Worm (Caenorhabditis elegans) whole organism, L4 larva: ENCODE measurements around the gene C52E2.4.

Experiments used
- F37D6.2 ChIP-seq: sonication (generic microtip); optimal IDR thresholded peaks from 2 replicates; lab custom pipeline; 2016; ENCODE audit warnings: mild to moderate bottlenecking, missing genetic modification characterization, missing compliant biosample characterization
- F44E2.7 ChIP-seq: fragments of 200-800 bp; sonication (Bioruptor generic); IDR thresholded peaks from 2 replicates; pipeline ENCODE4 v2.1.2; 2022; ENCODE audit warnings: missing genetic modification characterization, missing compliant biosample characterization
- R02D3.7 ChIP-seq: fragments of 150-350 bp; sonication (generic microtip); optimal IDR thresholded peaks from 3 replicates; lab custom pipeline; 2014; ENCODE audit warnings: missing biosample characterization, missing genetic modification characterization
- T26A8.4 ChIP-seq: fragments of 200-800 bp; sonication (Bioruptor generic); IDR thresholded peaks from 2 replicates; pipeline ENCODE4 v1.3.6; 2022; ENCODE audit warnings: missing genetic modification characterization, missing compliant biosample characterization
- Y48G9A.11 ChIP-seq: fragments of 200-800 bp; sonication (Bioruptor generic); IDR thresholded peaks from 2 replicates; pipeline ENCODE4 v1.3.6; 2022; ENCODE audit warnings: missing genetic modification reagents, missing genetic modification characterization, missing compliant biosample characterization
- Y5F2A.4 ChIP-seq: fragments of 200-800 bp; sonication (Bioruptor generic); optimal IDR thresholded peaks from 2 replicates; lab custom pipeline; 2018; ENCODE audit warnings: mild to moderate bottlenecking, missing genetic modification characterization, missing compliant biosample characterization
- Y75B8A.6 ChIP-seq: fragments of 200-800 bp; sonication (Bioruptor generic); IDR thresholded peaks from 2 replicates; pipeline ENCODE4 v1.3.6; 2022; ENCODE audit warnings: missing genetic modification reagents, missing genetic modification characterization, missing compliant biosample characterization
- ZK337.2 ChIP-seq: fragments of 200-800 bp; sonication (Bioruptor generic); IDR thresholded peaks from 2 replicates; pipeline ENCODE4 v1.3.6; 2022; ENCODE audit warnings: missing genetic modification reagents, missing genetic modification characterization, missing compliant biosample characterization
- aha-1 ChIP-seq: fragments of 150-350 bp; peaks from one replicate; lab custom pipeline; 2014; ENCODE audit warnings: missing biosample characterization, missing genetic modification characterization
- ceh-28 ChIP-seq: fragments of 150-350 bp; optimal IDR thresholded peaks from 2 replicates; lab custom pipeline; 2014; ENCODE audit warnings: missing biosample characterization, missing genetic modification reagents, missing genetic modification characterization
- ceh-44 ChIP-seq: fragments of 200-800 bp; sonication (Bioruptor generic); IDR thresholded peaks from 2 replicates; pipeline ENCODE4 v1.3.6; 2022; ENCODE audit warnings: missing genetic modification reagents, missing genetic modification characterization, missing compliant biosample characterization
- ceh-82 ChIP-seq: sonication (generic microtip); optimal IDR thresholded peaks from 2 replicates; lab custom pipeline; 2017; ENCODE audit warnings: missing biosample characterization, missing genetic modification characterization
- daf-16 ChIP-seq, 3 experiments: sonication (generic microtip); optimal IDR thresholded peaks; 2 replicates each; lab custom pipeline; 2016 to 2017; ENCODE audit warnings: missing genetic modification characterization in 3 of 3, missing genetic modification reagents in 3 of 3, mild to moderate bottlenecking in 2 of 3, missing compliant biosample characterization in 2 of 3, missing biosample characterization in 1 of 3, moderate library complexity in 1 of 3
- daf-19 ChIP-seq: fragments of 200-800 bp; sonication (Bioruptor generic); conservative IDR thresholded peaks from 2 replicates; pipeline ENCODE4 v1.3.6; 2022; ENCODE audit warnings: missing genetic modification characterization, missing compliant biosample characterization
- dmd-6 ChIP-seq: fragments of 200-800 bp; sonication (Bioruptor generic); IDR thresholded peaks from 2 replicates; pipeline ENCODE4 v1.3.6; 2022; ENCODE audit warnings: missing genetic modification reagents, missing genetic modification characterization, missing compliant biosample characterization
- dmd-8 ChIP-seq: fragments of 200-800 bp; sonication (Bioruptor generic); IDR thresholded peaks from 2 replicates; pipeline ENCODE4 v1.3.6; 2022; ENCODE audit warnings: missing genetic modification characterization, missing compliant biosample characterization
- dpl-1 ChIP-seq: fragments of 150-350 bp; optimal IDR thresholded peaks from 2 replicates; lab custom pipeline; 2014; ENCODE audit warnings: missing biosample characterization, missing genetic modification reagents, missing genetic modification characterization
- duxl-1 ChIP-seq: sonication (generic microtip); optimal IDR thresholded peaks from 2 replicates; lab custom pipeline; 2016; ENCODE audit warnings: mild to moderate bottlenecking, missing genetic modification characterization, moderate library complexity, missing compliant biosample characterization; ENCODE audit not compliant: poor library complexity
- egl-27 ChIP-seq: sonication (generic microtip); optimal IDR thresholded peaks from 3 replicates; lab custom pipeline; 2017; ENCODE audit warnings: missing biosample characterization, missing genetic modification reagents, missing genetic modification characterization
- hlh-11 ChIP-seq: fragments of 200-800 bp; sonication (Bioruptor generic); optimal IDR thresholded peaks from 2 replicates; lab custom pipeline; 2018; ENCODE audit warnings: mild to moderate bottlenecking, missing genetic modification characterization, missing compliant biosample characterization
- hlh-30 ChIP-seq: sonication (generic microtip); optimal IDR thresholded peaks from 2 replicates; lab custom pipeline; 2017; ENCODE audit warnings: antibody characterized with exemption, mild to moderate bottlenecking, missing genetic modification characterization, missing compliant biosample characterization; ENCODE audit not compliant: insufficient read depth
- hmg-1.1 ChIP-seq: fragments of 200-800 bp; sonication (Bioruptor generic); IDR thresholded peaks from 2 replicates; pipeline ENCODE4 v1.3.6; 2022; ENCODE audit warnings: missing genetic modification reagents, missing genetic modification characterization, missing compliant biosample characterization
- jun-1 ChIP-seq: fragments of 150-350 bp; optimal IDR thresholded peaks from 2 replicates; lab custom pipeline; 2014; ENCODE audit warnings: missing biosample characterization, missing genetic modification reagents, missing genetic modification characterization
- lin-1 ChIP-seq: fragments of 200-800 bp; sonication (Bioruptor generic); IDR thresholded peaks from 2 replicates; pipeline ENCODE4 v1.3.6; 2022; ENCODE audit warnings: missing genetic modification reagents, missing genetic modification characterization, missing compliant biosample characterization
- lin-13 ChIP-seq: fragments of 150-350 bp; optimal IDR thresholded peaks from 2 replicates; lab custom pipeline; 2014; ENCODE audit warnings: missing biosample characterization, missing genetic modification reagents, missing genetic modification characterization
- lin-38 ChIP-seq: fragments of 200-800 bp; sonication (Bioruptor generic); IDR thresholded peaks from 2 replicates; pipeline ENCODE4 v1.3.6; 2022; ENCODE audit warnings: missing genetic modification reagents, missing genetic modification characterization, missing compliant biosample characterization
- madf-5 ChIP-seq, 2 experiments: fragments of 200-800 bp; sonication (Bioruptor generic); IDR thresholded peaks; 2 replicates each; pipeline ENCODE4 v1.3.6; 2022; ENCODE audit warnings: missing compliant biosample characterization in 2 of 2, missing genetic modification characterization in 2 of 2
- mdl-1 ChIP-seq, 2 experiments: fragments of 150-350 bp in 1 of 2; sonication (generic microtip) in 1 of 2; optimal IDR thresholded peaks; 2 replicates each; lab custom pipeline; 2014 to 2017; ENCODE audit warnings: missing biosample characterization in 2 of 2, missing genetic modification characterization in 2 of 2
- mdt-29 ChIP-seq: fragments of 200-800 bp; sonication (Bioruptor generic); IDR thresholded peaks from 2 replicates; pipeline ENCODE4 v1.3.6; 2022; ENCODE audit warnings: missing genetic modification reagents, missing genetic modification characterization, missing compliant biosample characterization
- mep-1 ChIP-seq: fragments of 150-350 bp; sonication (generic microtip); optimal IDR thresholded peaks from 3 replicates; lab custom pipeline; 2014; ENCODE audit warnings: missing biosample characterization, missing genetic modification characterization
- mxl-3 ChIP-seq: fragments of 200-800 bp; sonication (Bioruptor generic); optimal IDR thresholded peaks from 2 replicates; lab custom pipeline; 2018; ENCODE audit warnings: mild to moderate bottlenecking, missing genetic modification characterization, missing compliant biosample characterization
- nhr-102 ChIP-seq: sonication (generic microtip); optimal IDR thresholded peaks from 2 replicates; lab custom pipeline; 2016; ENCODE audit warnings: mild to moderate bottlenecking, missing genetic modification characterization, moderate library complexity, missing compliant biosample characterization
- nhr-28 ChIP-seq: fragments of 150-350 bp; optimal IDR thresholded peaks from 2 replicates; lab custom pipeline; 2014; ENCODE audit warnings: missing biosample characterization, missing genetic modification characterization
- nhr-42 ChIP-seq: fragments of 200-800 bp; sonication (Bioruptor generic); IDR thresholded peaks from 2 replicates; pipeline ENCODE4 v1.3.6; 2022; ENCODE audit warnings: missing genetic modification characterization, missing compliant biosample characterization
- nhr-6 ChIP-seq: fragments of 150-350 bp; optimal IDR thresholded peaks from 2 replicates; lab custom pipeline; 2014; ENCODE audit warnings: missing biosample characterization, missing genetic modification characterization
- nhr-77 ChIP-seq: fragments of 150-350 bp; optimal IDR thresholded peaks from 2 replicates; lab custom pipeline; 2014; ENCODE audit warnings: missing biosample characterization, missing genetic modification characterization
- pha-4 ChIP-seq, 2 experiments: fragments of 150-350 bp in 1 of 2; fragments of 200-800 bp in 1 of 2; sonication (Bioruptor generic) in 1 of 2; IDR thresholded peaks in 1 of 2; optimal IDR thresholded peaks in 1 of 2; 2 replicates each; pipeline versions ENCODE4 v1.3.6 to Lab custom; 2014 to 2022; ENCODE audit warnings: missing genetic modification characterization in 2 of 2, missing genetic modification reagents in 2 of 2, missing biosample characterization in 1 of 2, missing compliant biosample characterization in 1 of 2
- php-3 ChIP-seq: fragments of 200-800 bp; sonication (Bioruptor generic); IDR thresholded peaks from 2 replicates; pipeline ENCODE4 v1.3.6; 2022; ENCODE audit warnings: missing genetic modification reagents, missing genetic modification characterization, missing compliant biosample characterization
- pqm-1 ChIP-seq: sonication (generic microtip); optimal IDR thresholded peaks from 2 replicates; lab custom pipeline; 2017; ENCODE audit warnings: missing biosample characterization, missing genetic modification characterization
- snpc-4 ChIP-seq: fragments of 150-350 bp; optimal IDR thresholded peaks from 2 replicates; lab custom pipeline; 2014; ENCODE audit warnings: missing biosample characterization, missing genetic modification characterization
- spr-1 ChIP-seq: sonication (generic microtip); optimal IDR thresholded peaks from 2 replicates; lab custom pipeline; 2016; ENCODE audit warnings: mild to moderate bottlenecking, missing genetic modification characterization, missing compliant biosample characterization
- tra-1 ChIP-seq: fragments of 200-800 bp; sonication (Bioruptor generic); IDR thresholded peaks from 2 replicates; pipeline ENCODE4 v1.3.6; 2022; ENCODE audit warnings: missing genetic modification reagents, missing genetic modification characterization, missing compliant biosample characterization
- zfp-3 ChIP-seq: fragments of 200-800 bp; sonication (Bioruptor generic); conservative IDR thresholded peaks from 2 replicates; pipeline ENCODE4 v1.3.6; 2022; ENCODE audit warnings: missing genetic modification reagents, missing genetic modification characterization, missing compliant biosample characterization
- zip-2 ChIP-seq: fragments of 150-350 bp; optimal IDR thresholded peaks from 2 replicates; lab custom pipeline; 2014; ENCODE audit warnings: missing biosample characterization, missing genetic modification characterization
- ztf-11 ChIP-seq: fragments of 150-350 bp; optimal IDR thresholded peaks from 2 replicates; lab custom pipeline; 2014; ENCODE audit warnings: missing biosample characterization, missing genetic modification characterization

C52E2.4 gene

ce11 chrII:1850299-1850698 is 7.4 kb downstream of the C52E2.4 start, which contains the start of gene fbxb-96:
Gene fbxb-96 (minus strand): TSS chrII:1850399.
- TF ChIP-seq hmg-1.1 (GFP tag; lab: Robert Waterston, UW) = no peak
- TF ChIP-seq dpl-1 = no peak
- TF ChIP-seq Y5F2A.4 (GFP tag; lab: Kevin White, UChicago) = no peak
- no peak for TF ChIP-seq jun-1
- no peak for TF ChIP-seq ceh-82 (tag; lab: Kevin White, UChicago)
- TF ChIP-seq snpc-4 (tag; lab: Kevin White, UChicago) = no peak
- TF ChIP-seq ztf-11 (tag; lab: Kevin White, UChicago) = no peak
- TF ChIP-seq pha-4 (GFP tag; IDR thresholded peaks at IDR 0.05; lab: Robert Waterston, UW) = no peak
- TF ChIP-seq pha-4 (tag; optimal IDR thresholded peaks at IDR 0.05; lab: Kevin White, UChicago) = no peak
- no peak for TF ChIP-seq nhr-102 (tag; lab: Kevin White, UChicago)
- no peak for TF ChIP-seq mdl-1 (tag; optimal IDR thresholded peaks at IDR 0.05; lab: Kevin White, UChicago)
- no peak for TF ChIP-seq daf-19 (GFP tag; lab: Robert Waterston, UW)
- TF ChIP-seq spr-1 (tag; lab: Kevin White, UChicago) = no peak

ce11 chrII:1850840-1851294 is 7.9 kb downstream of the C52E2.4 start, which contains the start of gene C52E2.3:
Gene C52E2.3 (plus strand): TSS chrII:1851244.
- TF ChIP-seq mep-1 (no peak), hlh-11 (peak; percentile 6), ZK337.2 (no peak)

- TF ChIP-seq php-3 (GFP tag; lab: Robert Waterston, UW) (peak; percentile 90), nhr-42 (GFP tag; lab: Robert Waterston, UW) (peak; percentile 52; the same call in 1 of the 2 replicates), nhr-6 (peak; percentile 57), zip-2 (tag; lab: Kevin White, UChicago) (no peak), hlh-30 (tag; lab: Kevin White, UChicago) (peak; percentile 2), F37D6.2 (no peak), hlh-11 (peak; percentile 92), dmd-6 (peak; percentile 99), duxl-1 (tag; lab: Kevin White, UChicago) (peak; percentile 87), mdl-1 (tag; optimal IDR thresholded peaks at IDR 0.05; lab: Kevin White, UChicago) (peak in 1 of 2 experiments; percentile 43), R02D3.7 (tag; lab: Kevin White, UChicago) (no peak), lin-38 (GFP tag; lab: Robert Waterston, UW) (no peak), ceh-28 (tag; lab: Kevin White, UChicago) (no peak), ZK337.2 (no peak), madf-5 (GFP tag; IDR thresholded peaks at IDR 0.05; lab: Robert Waterston, UW) (no peak), jun-1 (peak; percentile 34), Y48G9A.11 (GFP tag; lab: Robert Waterston, UW) (no peak), mdt-29 (GFP tag; lab: Robert Waterston, UW) (no peak), mxl-3 (peak; percentile 47), ceh-44 (no peak), F44E2.7 (GFP tag; lab: Robert Waterston, UW) (no peak), daf-16 (GFP tag; optimal IDR thresholded peaks at IDR 0.05; lab: Kevin White, UChicago) (no peak), daf-16 (tag; optimal IDR thresholded peaks at IDR 0.05; lab: Kevin White, UChicago) (peak; percentile 85), Y75B8A.6 (GFP tag; lab: Robert Waterston, UW) (no peak), lin-13 (GFP tag; lab: Kevin White, UChicago) (no peak), nhr-28 (tag; lab: Kevin White, UChicago) (peak; percentile 96), egl-27 (tag; lab: Kevin White, UChicago) (no peak), nhr-77 (tag; lab: Kevin White, UChicago) (peak; percentile 94), dmd-8 (GFP tag; lab: Robert Waterston, UW) (no peak), pqm-1 (tag; lab: Kevin White, UChicago) (peak; percentile 99), zfp-3 (GFP tag; lab: Robert Waterston, UW) (no peak), T26A8.4 (GFP tag; lab: Robert Waterston, UW) (no peak), tra-1 (GFP tag; lab: Robert Waterston, UW) (peak; percentile 97), aha-1 (peak; percentile 38), lin-1 (GFP tag; lab: Robert Waterston, UW) (peak; percentile 97)
Observed at ce11 chrII:1851716-1852115, 8.8 kb downstream of the C52E2.4 start.
